Worm (Caenorhabditis elegans) whole organism, L4 larva: ENCODE measurements around the gene sre-6.

Source experiments
- F37D6.2 ChIP-seq: sonication (generic microtip); optimal IDR thresholded peaks from 2 replicates; lab custom pipeline; 2016; ENCODE audit warnings: mild to moderate bottlenecking, missing genetic modification characterization, missing compliant biosample characterization
- F44E2.7 ChIP-seq: fragments of 200-800 bp; sonication (Bioruptor generic); IDR thresholded peaks from 2 replicates; pipeline ENCODE4 v2.1.2; 2022; ENCODE audit warnings: missing genetic modification characterization, missing compliant biosample characterization
- ZK546.5 ChIP-seq, 2 experiments: sonication (generic microtip); optimal IDR thresholded peaks; 2 replicates each; lab custom pipeline; 2017; ENCODE audit warnings: missing biosample characterization in 2 of 2, missing genetic modification characterization in 2 of 2
- aha-1 ChIP-seq: fragments of 150-350 bp; peaks from one replicate; lab custom pipeline; 2014; ENCODE audit warnings: missing biosample characterization, missing genetic modification characterization
- ama-1 ChIP-seq: fragments of 150-350 bp; optimal IDR thresholded peaks from 2 replicates; lab custom pipeline; 2014; ENCODE audit warnings: inconsistent platforms, mixed read lengths
- ceh-20 ChIP-seq: fragments of 200-800 bp; sonication (Bioruptor generic); IDR thresholded peaks from 2 replicates; pipeline ENCODE4 v1.3.6; 2022; ENCODE audit warnings: missing genetic modification reagents, missing genetic modification characterization, missing compliant biosample characterization
- ceh-44 ChIP-seq: fragments of 200-800 bp; sonication (Bioruptor generic); IDR thresholded peaks from 2 replicates; pipeline ENCODE4 v1.3.6; 2022; ENCODE audit warnings: missing genetic modification reagents, missing genetic modification characterization, missing compliant biosample characterization
- ctbp-1 ChIP-seq: fragments of 200-800 bp; sonication (Bioruptor generic); IDR thresholded peaks from 2 replicates; pipeline ENCODE4 v1.3.6; 2022; ENCODE audit warnings: missing genetic modification reagents, missing genetic modification characterization, missing compliant biosample characterization
- daf-12 ChIP-seq: fragments of 150-350 bp; optimal IDR thresholded peaks from 2 replicates; lab custom pipeline; 2014; ENCODE audit warnings: missing biosample characterization, missing genetic modification reagents, missing genetic modification characterization
- daf-16 ChIP-seq, 3 experiments: sonication (generic microtip); optimal IDR thresholded peaks; 2 replicates each; lab custom pipeline; 2016 to 2017; ENCODE audit warnings: missing genetic modification characterization in 3 of 3, missing genetic modification reagents in 3 of 3, mild to moderate bottlenecking in 2 of 3, missing compliant biosample characterization in 2 of 3, missing biosample characterization in 1 of 3, moderate library complexity in 1 of 3
- dmd-6 ChIP-seq: fragments of 200-800 bp; sonication (Bioruptor generic); IDR thresholded peaks from 2 replicates; pipeline ENCODE4 v1.3.6; 2022; ENCODE audit warnings: missing genetic modification reagents, missing genetic modification characterization, missing compliant biosample characterization
- dve-1 ChIP-seq: sonication (generic microtip); optimal IDR thresholded peaks from 2 replicates; lab custom pipeline; 2017; ENCODE audit warnings: antibody characterized with exemption, mild to moderate bottlenecking, missing genetic modification characterization, missing compliant biosample characterization; ENCODE audit not compliant: insufficient read depth
- egl-27 ChIP-seq: sonication (generic microtip); optimal IDR thresholded peaks from 3 replicates; lab custom pipeline; 2017; ENCODE audit warnings: missing biosample characterization, missing genetic modification reagents, missing genetic modification characterization
- gei-8 ChIP-seq: fragments of 200-800 bp; sonication (Bioruptor generic); optimal IDR thresholded peaks from 2 replicates; lab custom pipeline; 2018; ENCODE audit warnings: mild to moderate bottlenecking, missing genetic modification characterization, missing compliant biosample characterization
- hlh-11 ChIP-seq: fragments of 200-800 bp; sonication (Bioruptor generic); optimal IDR thresholded peaks from 2 replicates; lab custom pipeline; 2018; ENCODE audit warnings: mild to moderate bottlenecking, missing genetic modification characterization, missing compliant biosample characterization
- hlh-30 ChIP-seq: sonication (generic microtip); optimal IDR thresholded peaks from 2 replicates; lab custom pipeline; 2017; ENCODE audit warnings: antibody characterized with exemption, mild to moderate bottlenecking, missing genetic modification characterization, missing compliant biosample characterization; ENCODE audit not compliant: insufficient read depth
- lim-7 ChIP-seq: fragments of 200-800 bp; sonication (Bioruptor generic); IDR thresholded peaks from 2 replicates; pipeline ENCODE4 v1.3.6; 2022; ENCODE audit warnings: missing genetic modification characterization, missing compliant biosample characterization
- lin-1 ChIP-seq: fragments of 200-800 bp; sonication (Bioruptor generic); IDR thresholded peaks from 2 replicates; pipeline ENCODE4 v1.3.6; 2022; ENCODE audit warnings: missing genetic modification reagents, missing genetic modification characterization, missing compliant biosample characterization
- lin-38 ChIP-seq: fragments of 200-800 bp; sonication (Bioruptor generic); IDR thresholded peaks from 2 replicates; pipeline ENCODE4 v1.3.6; 2022; ENCODE audit warnings: missing genetic modification reagents, missing genetic modification characterization, missing compliant biosample characterization
- lsy-2 ChIP-seq, 2 experiments: fragments of 150-350 bp in 1 of 2; sonication (generic microtip) in 1 of 2; optimal IDR thresholded peaks; 2 replicates each; lab custom pipeline; 2014 to 2017; ENCODE audit warnings: missing biosample characterization in 2 of 2, missing genetic modification characterization in 2 of 2
- mdl-1 ChIP-seq, 2 experiments: fragments of 150-350 bp in 1 of 2; sonication (generic microtip) in 1 of 2; optimal IDR thresholded peaks; 2 replicates each; lab custom pipeline; 2014 to 2017; ENCODE audit warnings: missing biosample characterization in 2 of 2, missing genetic modification characterization in 2 of 2
- mep-1 ChIP-seq: fragments of 150-350 bp; sonication (generic microtip); optimal IDR thresholded peaks from 3 replicates; lab custom pipeline; 2014; ENCODE audit warnings: missing biosample characterization, missing genetic modification characterization
- nhr-10 ChIP-seq: fragments of 150-350 bp; optimal IDR thresholded peaks from 2 replicates; lab custom pipeline; 2014; ENCODE audit warnings: missing biosample characterization, missing genetic modification characterization
- nhr-102 ChIP-seq: sonication (generic microtip); optimal IDR thresholded peaks from 2 replicates; lab custom pipeline; 2016; ENCODE audit warnings: mild to moderate bottlenecking, missing genetic modification characterization, moderate library complexity, missing compliant biosample characterization
- nhr-11 ChIP-seq: fragments of 150-350 bp; optimal IDR thresholded peaks from 2 replicates; lab custom pipeline; 2014; ENCODE audit warnings: missing biosample characterization, missing genetic modification characterization
- nhr-237 ChIP-seq: sonication (generic microtip); optimal IDR thresholded peaks from 2 replicates; lab custom pipeline; 2017; ENCODE audit warnings: missing biosample characterization, missing genetic modification characterization
- nhr-28 ChIP-seq: fragments of 150-350 bp; optimal IDR thresholded peaks from 2 replicates; lab custom pipeline; 2014; ENCODE audit warnings: missing biosample characterization, missing genetic modification characterization
- nhr-42 ChIP-seq: fragments of 200-800 bp; sonication (Bioruptor generic); IDR thresholded peaks from 2 replicates; pipeline ENCODE4 v1.3.6; 2022; ENCODE audit warnings: missing genetic modification characterization, missing compliant biosample characterization
- nhr-6 ChIP-seq: fragments of 150-350 bp; optimal IDR thresholded peaks from 2 replicates; lab custom pipeline; 2014; ENCODE audit warnings: missing biosample characterization, missing genetic modification characterization
- nhr-77 ChIP-seq: fragments of 150-350 bp; optimal IDR thresholded peaks from 2 replicates; lab custom pipeline; 2014; ENCODE audit warnings: missing biosample characterization, missing genetic modification characterization
- pha-4 ChIP-seq, 2 experiments: fragments of 150-350 bp in 1 of 2; fragments of 200-800 bp in 1 of 2; sonication (Bioruptor generic) in 1 of 2; IDR thresholded peaks in 1 of 2; optimal IDR thresholded peaks in 1 of 2; 2 replicates each; pipeline versions ENCODE4 v1.3.6 to Lab custom; 2014 to 2022; ENCODE audit warnings: missing genetic modification characterization in 2 of 2, missing genetic modification reagents in 2 of 2, missing biosample characterization in 1 of 2, missing compliant biosample characterization in 1 of 2
- rbr-2 ChIP-seq: sonication (generic microtip); optimal IDR thresholded peaks from 2 replicates; lab custom pipeline; 2016; ENCODE audit warnings: missing genotype, missing genetic modification characterization, missing compliant biosample characterization
- set-16 ChIP-seq: fragments of 200-800 bp; sonication (Bioruptor generic); IDR thresholded peaks from 2 replicates; pipeline ENCODE4 v1.3.6; 2022; ENCODE audit warnings: missing genetic modification reagents, missing genetic modification characterization, missing compliant biosample characterization
- snpc-4 ChIP-seq: fragments of 150-350 bp; optimal IDR thresholded peaks from 2 replicates; lab custom pipeline; 2014; ENCODE audit warnings: missing biosample characterization, missing genetic modification characterization
- spr-1 ChIP-seq: sonication (generic microtip); optimal IDR thresholded peaks from 2 replicates; lab custom pipeline; 2016; ENCODE audit warnings: mild to moderate bottlenecking, missing genetic modification characterization, missing compliant biosample characterization
- tag-97 ChIP-seq: fragments of 200-800 bp; sonication (Bioruptor generic); IDR thresholded peaks from 2 replicates; pipeline ENCODE4 v1.3.6; 2022; ENCODE audit warnings: missing genetic modification characterization, missing compliant biosample characterization
- unc-130 ChIP-seq: sonication (generic microtip); optimal IDR thresholded peaks from 2 replicates; lab custom pipeline; 2016; ENCODE audit warnings: missing genetic modification reagents, missing genetic modification characterization, missing compliant biosample characterization
- unc-39 ChIP-seq: sonication (generic microtip); optimal IDR thresholded peaks from 2 replicates; lab custom pipeline; 2017; ENCODE audit warnings: missing biosample characterization, missing genetic modification characterization
- unc-62 ChIP-seq, 3 experiments: fragments of 150-350 bp in 1 of 3; sonication (generic microtip); optimal IDR thresholded peaks in 2 of 3; peaks in 1 of 3; 1 replicate in 1 of 3; 2 replicates in 2 of 3; lab custom pipeline; 2014 to 2017; ENCODE audit warnings: missing biosample characterization in 3 of 3, missing genetic modification characterization in 3 of 3, missing genetic modification reagents in 3 of 3, missing genotype in 1 of 3
- vab-7 ChIP-seq: fragments of 200-800 bp; sonication (Bioruptor generic); IDR thresholded peaks from 2 replicates; pipeline ENCODE4 v1.3.6; 2022; ENCODE audit warnings: missing genetic modification reagents, missing genetic modification characterization, missing compliant biosample characterization
- zfp-3 ChIP-seq: fragments of 200-800 bp; sonication (Bioruptor generic); conservative IDR thresholded peaks from 2 replicates; pipeline ENCODE4 v1.3.6; 2022; ENCODE audit warnings: missing genetic modification reagents, missing genetic modification characterization, missing compliant biosample characterization
- zip-2 ChIP-seq: fragments of 150-350 bp; optimal IDR thresholded peaks from 2 replicates; lab custom pipeline; 2014; ENCODE audit warnings: missing biosample characterization, missing genetic modification characterization

Gene sre-6

ce11 chrV:10723181-10723580 is 39.4 kb downstream of the sre-6 start:
- TF ChIP-seq aha-1 (tag; lab: Kevin White, UChicago) (peak; percentile 89), egl-27 (tag; lab: Kevin White, UChicago) (no peak), snpc-4 (tag; lab: Kevin White, UChicago) (no peak), mep-1 (tag; lab: Kevin White, UChicago) (peak; percentile 4), lin-38 (no peak), F37D6.2 (no peak), unc-62 (GFP tag; optimal IDR thresholded peaks at IDR 0.05 in 1 of 2; lab: Kevin White, UChicago) (peak in 1 of 2 experiments; percentile 25), unc-62 (tag; optimal IDR thresholded peaks at IDR 0.05; lab: Kevin White, UChicago) (no peak), nhr-237 (no peak), mdl-1 (tag; optimal IDR thresholded peaks at IDR 0.05; lab: Kevin White, UChicago) (peak in 1 of 2 experiments; percentile 68), lsy-2 (tag; optimal IDR thresholded peaks at IDR 0.05; lab: Kevin White, UChicago) (peak in 1 of 2 experiments; percentile 19), nhr-28 (tag; lab: Kevin White, UChicago) (no peak), gei-8 (GFP tag; lab: Kevin White, UChicago) (no peak), unc-130 (no peak), tag-97 (GFP tag; lab: Robert Waterston, UW) (no peak), zfp-3 (GFP tag; lab: Robert Waterston, UW) (no peak), ceh-44 (no peak), nhr-6 (tag; lab: Kevin White, UChicago) (peak; percentile 30), rbr-2 (peak; percentile 0), pha-4 (GFP tag; IDR thresholded peaks at IDR 0.05; lab: Robert Waterston, UW) (no peak), pha-4 (tag; optimal IDR thresholded peaks at IDR 0.05; lab: Kevin White, UChicago) (peak; percentile 17), hlh-30 (tag; lab: Kevin White, UChicago) (peak; percentile 89), dve-1 (tag; lab: Kevin White, UChicago) (peak; percentile 61), nhr-102 (no peak)

- TF ChIP-seq nhr-6 (tag; lab: Kevin White, UChicago) (no peak), dmd-6 (GFP tag; lab: Robert Waterston, UW) (no peak; the same call in 1 of the 2 replicates), F44E2.7 (GFP tag; lab: Robert Waterston, UW) (no peak), hlh-11 (peak; percentile 23), ctbp-1 (no peak), hlh-30 (tag; lab: Kevin White, UChicago) (peak; percentile 93), nhr-11 (tag; lab: Kevin White, UChicago) (peak; percentile 38), daf-16 (GFP tag; optimal IDR thresholded peaks at IDR 0.05; lab: Kevin White, UChicago) (no peak), daf-16 (tag; optimal IDR thresholded peaks at IDR 0.05; lab: Kevin White, UChicago) (peak; percentile 9), nhr-28 (tag; lab: Kevin White, UChicago) (peak; percentile 23), zip-2 (tag; lab: Kevin White, UChicago) (no peak), set-16 (GFP tag; lab: Robert Waterston, UW) (0 out of 2 replicates have a peak, but pooled peaks have one; percentile 12), egl-27 (tag; lab: Kevin White, UChicago) (no peak), lim-7 (GFP tag; lab: Robert Waterston, UW) (no peak), nhr-102 (no peak), pha-4 (GFP tag; IDR thresholded peaks at IDR 0.05; lab: Robert Waterston, UW) (no peak), pha-4 (tag; optimal IDR thresholded peaks at IDR 0.05; lab: Kevin White, UChicago) (peak; percentile 21), vab-7 (GFP tag; lab: Robert Waterston, UW) (no peak), spr-1 (tag; lab: Kevin White, UChicago) (no peak)
- TF ChIP-seq, all 104 proteins: peak for 7
These were observed 40.0 kb downstream of the sre-6 start for ce11 chrV:10722595-10722994.

- peak in 1 of 2 experiments; percentile 27 for TF ChIP-seq lsy-2 (tag; optimal IDR thresholded peaks at IDR 0.05; lab: Kevin White, UChicago)
- TF ChIP-seq lin-1 (GFP tag; lab: Robert Waterston, UW) = no peak
- TF ChIP-seq ceh-20 (GFP tag; lab: Robert Waterston, UW) = peak; percentile 40; the same call in 1 of the 2 replicates
- TF ChIP-seq dmd-6 (GFP tag; lab: Robert Waterston, UW) = 0 out of 2 replicates have a peak, but pooled peaks have one; percentile 17
- peak; percentile 45 for TF ChIP-seq rbr-2
- TF ChIP-seq daf-12 (tag; lab: Kevin White, UChicago) = no peak
- no peak for TF ChIP-seq ama-1 (lab: Kevin White, UChicago)
- peak in 1 of 2 experiments; percentile 61 for TF ChIP-seq mdl-1 (tag; optimal IDR thresholded peaks at IDR 0.05; lab: Kevin White, UChicago)
- peak in 1 of 2 experiments; percentile 93 for TF ChIP-seq unc-62 (GFP tag; optimal IDR thresholded peaks at IDR 0.05 in 1 of 2; lab: Kevin White, UChicago)
- TF ChIP-seq unc-62 (tag; optimal IDR thresholded peaks at IDR 0.05; lab: Kevin White, UChicago) = no peak
- TF ChIP-seq nhr-10 (tag; lab: Kevin White, UChicago) = no peak
- TF ChIP-seq nhr-11 (tag; lab: Kevin White, UChicago) = peak; percentile 68
- no peak for TF ChIP-seq nhr-77
- TF ChIP-seq nhr-28 (tag; lab: Kevin White, UChicago) = peak; percentile 57
- peak; percentile 5 for TF ChIP-seq hlh-11
- TF ChIP-seq ZK546.5 (tag; optimal IDR thresholded peaks at IDR 0.05; lab: Kevin White, UChicago) = no peak
- no peak for TF ChIP-seq unc-39 (tag; lab: Kevin White, UChicago)
- peak in 1 of 2 experiments; percentile 68 for TF ChIP-seq daf-16 (GFP tag; optimal IDR thresholded peaks at IDR 0.05; lab: Kevin White, UChicago)
- TF ChIP-seq daf-16 (tag; optimal IDR thresholded peaks at IDR 0.05; lab: Kevin White, UChicago) = no peak
- TF ChIP-seq aha-1 (tag; lab: Kevin White, UChicago) = peak; percentile 97
- 0 out of 2 replicates have a peak, but pooled peaks have one; percentile 37 for TF ChIP-seq ctbp-1
- no peak for TF ChIP-seq nhr-42 (GFP tag; lab: Robert Waterston, UW)
- TF ChIP-seq set-16 (GFP tag; lab: Robert Waterston, UW) = peak; percentile 75
- TF ChIP-seq zfp-3 (GFP tag; lab: Robert Waterston, UW) = no peak
These were observed 40.6 kb downstream of the sre-6 start for ce11 chrV:10721912-10722426.
